Worm (Caenorhabditis elegans) whole organism, L1 larva: ENCODE results near the gene sas-1.

Experiments used
- jun-1 ChIP-seq: fragments of 150-350 bp; optimal IDR thresholded peaks from 2 replicates; lab custom pipeline; 2014; ENCODE audit warnings: missing biosample characterization, missing genetic modification reagents, missing genetic modification characterization
- lin-14 ChIP-seq: fragments of 200-800 bp; sonication (Bioruptor generic); optimal IDR thresholded peaks from 2 replicates; lab custom pipeline; 2018; ENCODE audit warnings: mild to moderate bottlenecking, missing genetic modification characterization, moderate library complexity, missing compliant biosample characterization

- TF ChIP-seq lin-14 (no peak), jun-1 (no peak)
Observed at ce11 chrIII:12680266-12680665, 19.0 kb upstream of the sas-1 start.
